Worm (Caenorhabditis elegans): ENCODE measurements around the gene C14A6.12.

Gene C14A6.12

ce11 chrV:18162568-18162967 is at the start of gene C14A6.12:
Gene C14A6.12, minus strand, starts transcription at chrV:18162668.
- no peak for TF ChIP-seq hnd-1 (tag; optimal IDR thresholded peaks at IDR 0.05)

- TF ChIP-seq tbx-37 (GFP tag; conservative IDR thresholded peaks at IDR 0.05) = no peak
- TF ChIP-seq flt-1 (GFP tag; IDR thresholded peaks at IDR 0.05) = no peak
- no peak for TF ChIP-seq sea-1 (GFP tag; conservative IDR thresholded peaks at IDR 0.05)
- no peak for TF ChIP-seq F13C5.2 (tag; optimal IDR thresholded peaks at IDR 0.05)
- TF ChIP-seq aly-1 (tag; optimal IDR thresholded peaks at IDR 0.05) = no peak
- TF ChIP-seq ceh-36 (tag; optimal IDR thresholded peaks at IDR 0.05) = no peak
- TF ChIP-seq hmg-4 (GFP tag; optimal IDR thresholded peaks at IDR 0.05) = no peak
- TF ChIP-seq ceh-13 (GFP tag; optimal IDR thresholded peaks at IDR 0.05) = no peak
- no peak for TF ChIP-seq ets-7 (tag; optimal IDR thresholded peaks at IDR 0.05)
- TF ChIP-seq scrt-1 (GFP tag; IDR thresholded peaks at IDR 0.05) = no peak
- TF ChIP-seq ama-1 (optimal IDR thresholded peaks at IDR 0.05) = no peak
- no peak for TF ChIP-seq B0310.2 (tag; optimal IDR thresholded peaks at IDR 0.05)
- no peak for TF ChIP-seq hnd-1 (tag; optimal IDR thresholded peaks at IDR 0.05)
Observed at ce11 chrV:18209071-18209470, 46.6 kb upstream of the C14A6.12 start, which contains the start of gene F16H6.7. Gene F16H6.7, minus strand, starts transcription at chrV:18209171.

DNA sequence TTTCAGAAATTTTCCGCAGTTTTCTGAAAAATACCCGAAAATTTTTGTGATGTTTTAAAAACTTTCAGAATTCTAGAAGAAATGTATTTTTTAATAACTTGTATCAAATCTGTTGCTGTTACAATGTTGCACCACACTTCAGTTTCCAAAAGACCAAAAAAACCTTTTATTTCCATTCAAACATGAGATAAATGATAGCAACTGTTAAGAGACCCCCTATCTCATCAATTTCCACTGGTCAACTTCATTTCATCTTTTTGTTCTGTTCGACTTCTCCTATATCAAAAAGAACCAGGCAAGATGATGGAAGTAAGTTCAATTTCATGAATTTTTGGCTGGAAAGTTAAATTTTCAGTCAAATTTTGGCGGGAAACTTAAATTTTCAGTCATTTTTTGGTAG is 36.0 kb upstream of the C14A6.12 start, which contains the start of gene F16H6.4:
F16H6.4 (plus strand) TSS at position 301 of the 400 bp plus-strand sequence.
- TF ChIP-seq tbx-37 (GFP tag; conservative IDR thresholded peaks at IDR 0.05) = no peak
- TF ChIP-seq tra-4 (tag; optimal IDR thresholded peaks at IDR 0.05) = no peak
- TF ChIP-seq aly-1 (tag; optimal IDR thresholded peaks at IDR 0.05) = no peak
- no peak for TF ChIP-seq hmbx-1 (tag; optimal IDR thresholded peaks at IDR 0.05)
- no peak for TF ChIP-seq hmg-4 (GFP tag; optimal IDR thresholded peaks at IDR 0.05)
- TF ChIP-seq pes-1 (GFP tag; IDR thresholded peaks at IDR 0.05) = no peak
- no peak for TF ChIP-seq flt-1 (GFP tag; IDR thresholded peaks at IDR 0.05)
- TF ChIP-seq sea-1 (GFP tag; conservative IDR thresholded peaks at IDR 0.05) = no peak
- no peak for TF ChIP-seq ceh-36 (tag; optimal IDR thresholded peaks at IDR 0.05)

- TF ChIP-seq hmg-4 (GFP tag; optimal IDR thresholded peaks at IDR 0.05) (no peak), sea-1 (GFP tag; conservative IDR thresholded peaks at IDR 0.05) (no peak), ceh-13 (GFP tag; optimal IDR thresholded peaks at IDR 0.05) (no peak), ceh-36 (tag; optimal IDR thresholded peaks at IDR 0.05) (no peak), tbx-37 (GFP tag; conservative IDR thresholded peaks at IDR 0.05) (no peak), aly-1 (tag; optimal IDR thresholded peaks at IDR 0.05) (no peak), ama-1 (optimal IDR thresholded peaks at IDR 0.05) (no peak), ets-7 (tag; optimal IDR thresholded peaks at IDR 0.05) (no peak), F13C5.2 (tag; optimal IDR thresholded peaks at IDR 0.05) (no peak), scrt-1 (GFP tag; IDR thresholded peaks at IDR 0.05) (no peak), hnd-1 (tag; optimal IDR thresholded peaks at IDR 0.05) (no peak)
Observed at ce11 chrV:18195006-18195405, 32.5 kb upstream of the C14A6.12 start, which contains the start of gene F16H6.3. Gene F16H6.3, plus strand, starts transcription at chrV:18195306.

DNA sequence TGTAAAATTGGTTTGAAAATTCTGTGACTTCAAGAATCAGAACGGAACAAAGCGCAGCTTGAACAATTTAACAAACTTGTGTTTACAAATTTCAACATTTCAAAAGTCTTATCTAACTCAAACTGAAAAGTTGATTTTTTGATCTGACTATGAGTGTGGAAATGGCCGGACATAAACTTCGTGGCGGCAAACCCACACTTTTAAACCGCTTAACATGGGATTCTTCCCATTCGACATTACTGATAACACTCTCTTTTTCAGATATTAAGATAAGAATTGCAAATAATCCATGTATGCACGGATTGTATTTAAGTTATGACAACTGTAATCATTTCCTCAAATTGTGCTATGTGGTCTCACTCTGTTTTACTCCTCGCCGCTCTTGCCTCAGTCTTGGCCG is 28.7 kb upstream of the C14A6.12 start, which contains the start of gene clec-42:
clec-42 (plus strand) TSS at position 285 of the 400 bp plus-strand sequence.
- TF ChIP-seq tbx-11 (GFP tag; IDR thresholded peaks at IDR 0.05) = no peak

ce11 chrV:18189181-18189580 is 26.7 kb upstream of the C14A6.12 start, which contains the start of gene clec-246:
Gene clec-246, plus strand, starts transcription at chrV:18189481.
- TF ChIP-seq B0310.2 (tag; optimal IDR thresholded peaks at IDR 0.05) = no peak
- no peak for TF ChIP-seq flt-1 (GFP tag; IDR thresholded peaks at IDR 0.05)
- no peak for TF ChIP-seq ceh-13 (GFP tag; optimal IDR thresholded peaks at IDR 0.05)
- no peak for TF ChIP-seq sea-1 (GFP tag; conservative IDR thresholded peaks at IDR 0.05)
- TF ChIP-seq ceh-36 (tag; optimal IDR thresholded peaks at IDR 0.05) = no peak
- no peak for TF ChIP-seq scrt-1 (GFP tag; IDR thresholded peaks at IDR 0.05)
- no peak for TF ChIP-seq ets-7 (tag; optimal IDR thresholded peaks at IDR 0.05)
- TF ChIP-seq tbx-37 (GFP tag; conservative IDR thresholded peaks at IDR 0.05) = no peak
- no peak for TF ChIP-seq F13C5.2 (tag; optimal IDR thresholded peaks at IDR 0.05)
- TF ChIP-seq tbx-11 (GFP tag; IDR thresholded peaks at IDR 0.05) = no peak
- no peak for TF ChIP-seq hmg-4 (GFP tag; optimal IDR thresholded peaks at IDR 0.05)
- no peak for TF ChIP-seq ama-1 (optimal IDR thresholded peaks at IDR 0.05)
- TF ChIP-seq pes-1 (GFP tag; IDR thresholded peaks at IDR 0.05) = no peak
- TF ChIP-seq hnd-1 (tag; optimal IDR thresholded peaks at IDR 0.05) = no peak
- no peak for TF ChIP-seq hmbx-1 (tag; optimal IDR thresholded peaks at IDR 0.05)
- no peak for TF ChIP-seq tra-4 (tag; optimal IDR thresholded peaks at IDR 0.05)
- no peak for TF ChIP-seq aly-1 (tag; optimal IDR thresholded peaks at IDR 0.05)

- TF ChIP-seq sea-1 (GFP tag; conservative IDR thresholded peaks at IDR 0.05) = no peak
- no peak for TF ChIP-seq flt-1 (GFP tag; IDR thresholded peaks at IDR 0.05)
- no peak for TF ChIP-seq ama-1 (optimal IDR thresholded peaks at IDR 0.05)
- no peak for TF ChIP-seq hmbx-1 (tag; optimal IDR thresholded peaks at IDR 0.05)
Observed at ce11 chrV:18188328-18188727, 25.9 kb upstream of the C14A6.12 start, which contains the start of gene clec-245. Gene clec-245, minus strand, starts transcription at chrV:18188428.

- no peak for TF ChIP-seq scrt-1 (GFP tag; IDR thresholded peaks at IDR 0.05)
- no peak for TF ChIP-seq sea-1 (GFP tag; conservative IDR thresholded peaks at IDR 0.05)
- no peak for TF ChIP-seq tbx-11 (GFP tag; IDR thresholded peaks at IDR 0.05)
- TF ChIP-seq hmg-4 (GFP tag; optimal IDR thresholded peaks at IDR 0.05) = no peak
- TF ChIP-seq flt-1 (GFP tag; IDR thresholded peaks at IDR 0.05) = no peak
- no peak for TF ChIP-seq B0310.2 (tag; optimal IDR thresholded peaks at IDR 0.05)
- TF ChIP-seq ama-1 (optimal IDR thresholded peaks at IDR 0.05) = no peak
- no peak for TF ChIP-seq hnd-1 (tag; optimal IDR thresholded peaks at IDR 0.05)
- TF ChIP-seq pes-1 (GFP tag; IDR thresholded peaks at IDR 0.05) = no peak
Observed at ce11 chrV:18184910-18185309, 22.4 kb upstream of the C14A6.12 start, which contains the start of gene C31G12.3. Gene C31G12.3, plus strand, starts transcription at chrV:18185210.

All from whole organism, early embryonic.